Worm (Caenorhabditis elegans) whole organism, midembryonic: ENCODE measurements around the gene emb-9.

Experiments
- T22C8.4 ChIP-seq: fragments of 200-800 bp; sonication (Bioruptor generic); IDR thresholded peaks from 2 replicates; pipeline ENCODE4 v1.3.6; 2022; ENCODE audit warnings: missing genetic modification characterization, missing compliant biosample characterization
- cog-1 ChIP-seq: sonication (generic microtip); optimal IDR thresholded peaks from 2 replicates; lab custom pipeline; 2016; ENCODE audit warnings: missing genetic modification characterization, missing compliant biosample characterization
- flt-1 ChIP-seq: fragments of 200-800 bp; sonication (Bioruptor generic); IDR thresholded peaks from 2 replicates; pipeline ENCODE4 v1.3.6; 2022; ENCODE audit warnings: missing genetic modification characterization, missing compliant biosample characterization
- ref-1 ChIP-seq: fragments of 200-800 bp; sonication (Bioruptor generic); conservative IDR thresholded peaks from 2 replicates; pipeline ENCODE4 v1.3.6; 2022; ENCODE audit warnings: missing genetic modification reagents, missing genetic modification characterization, missing compliant biosample characterization
- tab-1 ChIP-seq: fragments of 200-800 bp; sonication (Bioruptor generic); IDR thresholded peaks from 2 replicates; pipeline ENCODE4 v1.3.6; 2022; ENCODE audit warnings: missing genetic modification characterization, missing compliant biosample characterization

DNA sequence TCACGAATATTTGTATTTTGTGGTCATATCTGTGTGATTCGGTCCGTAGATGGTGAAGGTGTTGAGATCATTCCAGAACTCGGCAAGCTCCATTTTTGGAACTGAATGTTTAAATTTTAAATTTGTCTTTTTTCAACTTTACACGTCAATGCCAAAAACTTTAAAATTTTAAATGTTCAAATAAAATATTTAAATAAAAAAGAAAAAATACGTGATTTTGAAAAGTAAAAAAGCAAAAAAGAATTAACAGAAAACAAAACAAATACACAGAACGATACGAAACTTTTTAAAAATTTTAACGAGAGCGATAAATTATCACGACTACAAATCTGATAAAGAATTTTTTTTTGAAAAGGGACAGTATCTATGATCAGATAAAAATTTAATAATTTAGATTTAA is 10.1 kb downstream of the emb-9 start, which contains the start of gene elo-4:
- TF ChIP-seq tab-1 (GFP tag; lab: Robert Waterston, UW) (no peak), cog-1 (tag; lab: Kevin White, UChicago) (no peak), ref-1 (no peak), T22C8.4 (GFP tag; lab: Robert Waterston, UW) (no peak), flt-1 (GFP tag; lab: Robert Waterston, UW) (no peak)
